Worm (Caenorhabditis elegans) whole organism, L2 larva: ENCODE data around the gene rpt-2.

Experiments used
- Y55F3AM.14 ChIP-seq: fragments of 200-800 bp; sonication (Bioruptor generic); optimal IDR thresholded peaks from 2 replicates; lab custom pipeline; 2018; ENCODE audit warnings: mild to moderate bottlenecking, missing genetic modification characterization, missing compliant biosample characterization
- egl-27 ChIP-seq: sonication (generic microtip); optimal IDR thresholded peaks from 3 replicates; lab custom pipeline; 2017; ENCODE audit warnings: missing biosample characterization, missing genetic modification reagents, missing genetic modification characterization
- elt-1 ChIP-seq: fragments of 150-350 bp; optimal IDR thresholded peaks from 2 replicates; lab custom pipeline; 2014; ENCODE audit warnings: missing biosample characterization, missing genetic modification characterization
- unc-39 ChIP-seq: fragments of 150-350 bp; optimal IDR thresholded peaks from 2 replicates; lab custom pipeline; 2014; ENCODE audit warnings: missing biosample characterization, missing genetic modification characterization

ce11 chrV:5991490-5992069, 25.9 kb downstream of the rpt-2 start:
- TF ChIP-seq unc-39 (no peak), Y55F3AM.14 (GFP tag; lab: Kevin White, UChicago) (no peak), egl-27 (tag; lab: Kevin White, UChicago) (peak; percentile 48), elt-1 (tag; lab: Kevin White, UChicago) (no peak)
